Worm (Caenorhabditis elegans) whole organism, midembryonic: ENCODE measurements around the gene dot-1.4.

Experiments used
- T22C8.4 ChIP-seq: fragments of 200-800 bp; sonication (Bioruptor generic); IDR thresholded peaks from 2 replicates; pipeline ENCODE4 v1.3.6; 2022; ENCODE audit warnings: missing genetic modification characterization, missing compliant biosample characterization
- cog-1 ChIP-seq: sonication (generic microtip); optimal IDR thresholded peaks from 2 replicates; lab custom pipeline; 2016; ENCODE audit warnings: missing genetic modification characterization, missing compliant biosample characterization
- med-1 ChIP-seq: sonication (generic microtip); optimal IDR thresholded peaks from 2 replicates; lab custom pipeline; 2017; ENCODE audit warnings: missing genetic modification characterization, mild to moderate bottlenecking, missing compliant biosample characterization, antibody characterized with exemption, missing genetic modification reagents; ENCODE audit not compliant: insufficient read depth
- ref-1 ChIP-seq: fragments of 200-800 bp; sonication (Bioruptor generic); conservative IDR thresholded peaks from 2 replicates; pipeline ENCODE4 v1.3.6; 2022; ENCODE audit warnings: missing genetic modification reagents, missing genetic modification characterization, missing compliant biosample characterization

- TF ChIP-seq cog-1 (no peak), med-1 (GFP tag; lab: Kevin White, UChicago) (no peak), T22C8.4 (GFP tag; lab: Robert Waterston, UW) (no peak), ref-1 (GFP tag; lab: Robert Waterston, UW) (no peak)
These were observed 24.2 kb downstream of the dot-1.4 start, which contains the start of gene Y62H9A.11 for ce11 chrX:11907263-11907662.
